Fruit fly (Drosophila melanogaster): ENCODE data around the gene CG13675.

Gene CG13675

dm6 chr3L:8185263-8186227 is 20.2 kb upstream of the CG13675 start:
- TF ChIP-seq Sin3A (optimal IDR thresholded peaks at IDR 0.05) (no peak), h (optimal IDR thresholded peaks at IDR 0.05) (no peak), psq (optimal IDR thresholded peaks at IDR 0.05) (no peak)

- no peak for TF ChIP-seq Sin3A (optimal IDR thresholded peaks at IDR 0.05)
- no peak for TF ChIP-seq psq (optimal IDR thresholded peaks at IDR 0.05)
- no peak for TF ChIP-seq h (optimal IDR thresholded peaks at IDR 0.05)
- no peak for TF ChIP-seq Myc (optimal IDR thresholded peaks at IDR 0.05)
- no peak for TF ChIP-seq insv (optimal IDR thresholded peaks at IDR 0.05)
- no peak for TF ChIP-seq ttk (optimal IDR thresholded peaks at IDR 0.05)
Observed at dm6 chr3L:8180464-8181137, 15.3 kb upstream of the CG13675 start, which contains the start of the genes mthl7 and Uxs. Gene mthl7 (minus strand): TSS chr3L:8180514. Gene Uxs (plus strand): TSS chr3L:8180923.

dm6 chr3L:8177795-8178564 is 12.7 kb upstream of the CG13675 start, which contains the start of gene Nmt:
Gene Nmt (minus strand): TSS chr3L:8178429.
- no peak for TF ChIP-seq Myc (optimal IDR thresholded peaks at IDR 0.05)
- TF ChIP-seq insv (optimal IDR thresholded peaks at IDR 0.05), result no peak
- TF ChIP-seq h (optimal IDR thresholded peaks at IDR 0.05), result no peak
- no peak for TF ChIP-seq Sin3A (optimal IDR thresholded peaks at IDR 0.05)
- no peak for TF ChIP-seq ttk (optimal IDR thresholded peaks at IDR 0.05)
- no peak for TF ChIP-seq psq (optimal IDR thresholded peaks at IDR 0.05)

- no peak for TF ChIP-seq psq (optimal IDR thresholded peaks at IDR 0.05)
Observed at dm6 chr3L:8175818-8176217, 10.5 kb upstream of the CG13675 start, which contains the start of gene RecQ4. Gene RecQ4 (minus strand): TSS chr3L:8175978.

DNA sequence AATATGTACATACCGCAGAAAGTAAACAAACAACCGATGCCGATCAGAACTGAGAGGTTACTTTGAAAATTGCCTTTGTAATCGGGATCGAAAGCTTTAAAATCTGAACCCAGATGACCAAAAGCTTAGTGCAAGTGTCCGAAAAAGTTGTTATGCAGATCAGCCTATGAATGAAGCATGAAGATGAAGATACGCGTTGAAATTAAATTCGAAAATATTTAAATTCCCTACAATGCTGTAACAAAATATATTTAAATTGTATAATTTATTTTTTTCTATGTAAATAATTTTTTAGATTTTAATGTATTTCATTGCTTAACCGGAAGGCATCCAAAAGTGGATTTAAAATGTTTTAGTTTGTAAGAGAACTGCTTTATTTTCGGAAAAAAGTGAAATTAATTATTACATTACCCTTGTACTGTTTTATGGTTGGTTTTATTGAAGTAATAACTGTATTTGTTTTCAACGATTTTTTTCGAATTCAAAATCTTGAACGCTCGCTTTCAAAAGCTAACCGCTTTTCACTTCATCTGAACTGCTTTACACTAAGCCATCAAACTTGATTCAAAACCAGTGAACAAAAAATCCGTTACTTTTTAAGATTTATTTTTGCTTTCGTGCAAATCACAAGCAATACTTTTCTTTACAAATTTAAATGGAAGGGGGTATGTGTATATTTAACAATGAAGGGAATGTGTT is 5.4 kb downstream of the CG13675 start, which contains the start of gene CG43886:
TSS of gene CG43886 (minus strand) at position 51 of the 699 bp plus-strand sequence.
- no peak for TF ChIP-seq psq (optimal IDR thresholded peaks at IDR 0.05)
- TF ChIP-seq Myc (optimal IDR thresholded peaks at IDR 0.05), result no peak
- no peak for TF ChIP-seq h (optimal IDR thresholded peaks at IDR 0.05)
- no peak for TF ChIP-seq ttk (optimal IDR thresholded peaks at IDR 0.05)
- no peak for TF ChIP-seq Sin3A (optimal IDR thresholded peaks at IDR 0.05)
- TF ChIP-seq insv (optimal IDR thresholded peaks at IDR 0.05), result no peak

- TF ChIP-seq psq (optimal IDR thresholded peaks at IDR 0.05), result no peak
- no peak for TF ChIP-seq ttk (optimal IDR thresholded peaks at IDR 0.05)
- TF ChIP-seq insv (optimal IDR thresholded peaks at IDR 0.05), result no peak
- TF ChIP-seq Myc (optimal IDR thresholded peaks at IDR 0.05), result no peak
- TF ChIP-seq h (optimal IDR thresholded peaks at IDR 0.05), result no peak
- TF ChIP-seq Sin3A (optimal IDR thresholded peaks at IDR 0.05), result no peak
Observed at dm6 chr3L:8158715-8159380, 6.5 kb downstream of the CG13675 start, which contains the start of gene CG42445. Gene CG42445 (minus strand): TSS chr3L:8158900.

dm6 chr3L:8157079-8157478 is 8.2 kb downstream of the CG13675 start:
- no peak for TF ChIP-seq Sin3A (optimal IDR thresholded peaks at IDR 0.05)

dm6 chr3L:8156199-8156598 is 9.1 kb downstream of the CG13675 start:
- TF ChIP-seq psq (optimal IDR thresholded peaks at IDR 0.05), result no peak
- no peak for TF ChIP-seq Myc (optimal IDR thresholded peaks at IDR 0.05)
- no peak for TF ChIP-seq insv (optimal IDR thresholded peaks at IDR 0.05)
- TF ChIP-seq Sin3A (optimal IDR thresholded peaks at IDR 0.05), result no peak
- no peak for TF ChIP-seq h (optimal IDR thresholded peaks at IDR 0.05)
- TF ChIP-seq ttk (optimal IDR thresholded peaks at IDR 0.05), result no peak

- TF ChIP-seq psq (optimal IDR thresholded peaks at IDR 0.05) (no peak), Myc (optimal IDR thresholded peaks at IDR 0.05) (no peak), h (optimal IDR thresholded peaks at IDR 0.05) (no peak), Sin3A (optimal IDR thresholded peaks at IDR 0.05) (no peak), ttk (optimal IDR thresholded peaks at IDR 0.05) (no peak)
Observed at dm6 chr3L:8155324-8155723, 10.0 kb downstream of the CG13675 start.

DNA sequence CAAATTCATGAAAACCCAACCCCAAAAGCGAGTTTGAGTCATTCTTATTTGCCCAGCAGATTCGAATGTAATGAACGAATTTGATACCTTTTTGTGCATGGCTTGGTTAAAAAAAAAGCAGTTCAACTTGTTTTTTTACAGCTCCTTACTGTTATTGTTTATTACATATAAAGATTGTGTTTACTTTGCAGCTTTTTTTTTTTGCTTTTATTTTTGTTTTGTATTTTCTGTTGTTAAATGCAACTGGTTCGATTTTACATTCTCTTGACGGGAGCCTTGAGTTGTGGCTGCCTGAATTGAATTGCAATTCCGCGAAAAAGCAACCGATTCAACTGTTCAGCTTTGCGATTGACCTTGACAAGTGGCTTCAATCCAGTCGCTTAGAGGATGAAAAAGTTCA is 10.8 kb downstream of the CG13675 start:
- no peak for TF ChIP-seq Sin3A (optimal IDR thresholded peaks at IDR 0.05)
- TF ChIP-seq Myc (optimal IDR thresholded peaks at IDR 0.05), result no peak
- no peak for TF ChIP-seq ttk (optimal IDR thresholded peaks at IDR 0.05)
- TF ChIP-seq psq (optimal IDR thresholded peaks at IDR 0.05), result no peak
- TF ChIP-seq insv (optimal IDR thresholded peaks at IDR 0.05), result no peak
